Worm (Caenorhabditis elegans) whole organism, L4 larva: ENCODE results near the gene cyc-2.2.

Source experiments
- F26F4.8 ChIP-seq: fragments of 200-800 bp; sonication (Bioruptor generic); conservative IDR thresholded peaks from 2 replicates; pipeline ENCODE4 v1.3.6; 2022; ENCODE audit warnings: missing genetic modification characterization, missing compliant biosample characterization
- R02D3.7 ChIP-seq: fragments of 150-350 bp; sonication (generic microtip); optimal IDR thresholded peaks from 3 replicates; lab custom pipeline; 2014; ENCODE audit warnings: missing biosample characterization, missing genetic modification characterization
- T20F7.1 ChIP-seq: fragments of 200-800 bp; sonication (Bioruptor generic); optimal IDR thresholded peaks from 2 replicates; lab custom pipeline; 2018; ENCODE audit warnings: mild to moderate bottlenecking, missing genetic modification characterization, missing compliant biosample characterization
- Y105C5A.15 ChIP-seq: fragments of 200-800 bp; sonication (Bioruptor generic); IDR thresholded peaks from 2 replicates; pipeline ENCODE4 v1.3.6; 2022; ENCODE audit warnings: missing genetic modification characterization, missing compliant biosample characterization
- Y48G9A.11 ChIP-seq: fragments of 200-800 bp; sonication (Bioruptor generic); IDR thresholded peaks from 2 replicates; pipeline ENCODE4 v1.3.6; 2022; ENCODE audit warnings: missing genetic modification reagents, missing genetic modification characterization, missing compliant biosample characterization
- Y5F2A.4 ChIP-seq: fragments of 200-800 bp; sonication (Bioruptor generic); optimal IDR thresholded peaks from 2 replicates; lab custom pipeline; 2018; ENCODE audit warnings: mild to moderate bottlenecking, missing genetic modification characterization, missing compliant biosample characterization
- ama-1 ChIP-seq: fragments of 150-350 bp; optimal IDR thresholded peaks from 2 replicates; lab custom pipeline; 2014; ENCODE audit warnings: inconsistent platforms, mixed read lengths
- arid-1 ChIP-seq: fragments of 200-800 bp; sonication (Bioruptor generic); conservative IDR thresholded peaks from 2 replicates; pipeline ENCODE4 v1.3.6; 2022; ENCODE audit warnings: missing genetic modification reagents, missing genetic modification characterization, missing compliant biosample characterization
- ceh-32 ChIP-seq: sonication (generic microtip); optimal IDR thresholded peaks from 2 replicates; lab custom pipeline; 2016; ENCODE audit warnings: mild to moderate bottlenecking, missing genetic modification characterization, missing compliant biosample characterization; ENCODE audit not compliant: poor library complexity
- ces-1 ChIP-seq: fragments of 150-350 bp; sonication (generic microtip); optimal IDR thresholded peaks from 4 replicates; lab custom pipeline; 2014; ENCODE audit warnings: missing biosample characterization, missing genetic modification reagents, missing genetic modification characterization
- dpl-1 ChIP-seq: fragments of 150-350 bp; optimal IDR thresholded peaks from 2 replicates; lab custom pipeline; 2014; ENCODE audit warnings: missing biosample characterization, missing genetic modification reagents, missing genetic modification characterization
- fkh-10 ChIP-seq: fragments of 150-350 bp; optimal IDR thresholded peaks from 2 replicates; lab custom pipeline; 2014; ENCODE audit warnings: missing biosample characterization, missing genetic modification reagents, missing genetic modification characterization
- gei-8 ChIP-seq: fragments of 200-800 bp; sonication (Bioruptor generic); optimal IDR thresholded peaks from 2 replicates; lab custom pipeline; 2018; ENCODE audit warnings: mild to moderate bottlenecking, missing genetic modification characterization, missing compliant biosample characterization
- hif-1 ChIP-seq, 2 experiments: sonication (generic microtip); optimal IDR thresholded peaks; 2 replicates each; lab custom pipeline; 2016 to 2017; ENCODE audit warnings: missing compliant biosample characterization in 2 of 2, missing genetic modification characterization in 2 of 2, missing genetic modification reagents in 2 of 2, missing genotype in 2 of 2, mild to moderate bottlenecking in 1 of 2
- nhr-11 ChIP-seq: fragments of 150-350 bp; optimal IDR thresholded peaks from 2 replicates; lab custom pipeline; 2014; ENCODE audit warnings: missing biosample characterization, missing genetic modification characterization
- nhr-28 ChIP-seq: fragments of 150-350 bp; optimal IDR thresholded peaks from 2 replicates; lab custom pipeline; 2014; ENCODE audit warnings: missing biosample characterization, missing genetic modification characterization
- nhr-48 ChIP-seq: sonication (generic microtip); optimal IDR thresholded peaks from 2 replicates; lab custom pipeline; 2016; ENCODE audit warnings: mild to moderate bottlenecking, missing genetic modification characterization, missing compliant biosample characterization
- nhr-6 ChIP-seq: fragments of 150-350 bp; optimal IDR thresholded peaks from 2 replicates; lab custom pipeline; 2014; ENCODE audit warnings: missing biosample characterization, missing genetic modification characterization
- nhr-76 ChIP-seq: fragments of 150-350 bp; optimal IDR thresholded peaks from 2 replicates; lab custom pipeline; 2014; ENCODE audit warnings: missing biosample characterization, missing genetic modification characterization
- sdz-12 ChIP-seq: fragments of 200-800 bp; sonication (Bioruptor generic); optimal IDR thresholded peaks from 2 replicates; lab custom pipeline; 2018; ENCODE audit warnings: mild to moderate bottlenecking, missing genetic modification characterization, missing compliant biosample characterization
- set-16 ChIP-seq: fragments of 200-800 bp; sonication (Bioruptor generic); IDR thresholded peaks from 2 replicates; pipeline ENCODE4 v1.3.6; 2022; ENCODE audit warnings: missing genetic modification reagents, missing genetic modification characterization, missing compliant biosample characterization
- snpc-1.2 ChIP-seq: fragments of 200-800 bp; sonication (Bioruptor generic); IDR thresholded peaks from 2 replicates; pipeline ENCODE4 v1.3.6; 2022; ENCODE audit warnings: missing genetic modification reagents, missing genetic modification characterization, missing compliant biosample characterization
- unc-130 ChIP-seq: sonication (generic microtip); optimal IDR thresholded peaks from 2 replicates; lab custom pipeline; 2016; ENCODE audit warnings: missing genetic modification reagents, missing genetic modification characterization, missing compliant biosample characterization
- unc-62 ChIP-seq, 3 experiments: fragments of 150-350 bp in 1 of 3; sonication (generic microtip); optimal IDR thresholded peaks in 2 of 3; peaks in 1 of 3; 1 replicate in 1 of 3; 2 replicates in 2 of 3; lab custom pipeline; 2014 to 2017; ENCODE audit warnings: missing biosample characterization in 3 of 3, missing genetic modification characterization in 3 of 3, missing genetic modification reagents in 3 of 3, missing genotype in 1 of 3
- vab-7 ChIP-seq: fragments of 200-800 bp; sonication (Bioruptor generic); IDR thresholded peaks from 2 replicates; pipeline ENCODE4 v1.3.6; 2022; ENCODE audit warnings: missing genetic modification reagents, missing genetic modification characterization, missing compliant biosample characterization
- zag-1 ChIP-seq: fragments of 150-350 bp; optimal IDR thresholded peaks from 2 replicates; lab custom pipeline; 2014; ENCODE audit warnings: missing biosample characterization, missing genetic modification characterization
- ztf-11 ChIP-seq: fragments of 150-350 bp; optimal IDR thresholded peaks from 2 replicates; lab custom pipeline; 2014; ENCODE audit warnings: missing biosample characterization, missing genetic modification characterization

cyc-2.2 gene

ce11 chrV:12567850-12568249, 44.2 kb downstream of the cyc-2.2 start, which contains the start of gene E02A10.4:
Gene E02A10.4 (minus strand): TSS chrV:12567950.
- no peak for TF ChIP-seq unc-130
- no peak for TF ChIP-seq hif-1 (tag; optimal IDR thresholded peaks at IDR 0.05; lab: Kevin White, UChicago)
- no peak for TF ChIP-seq arid-1 (GFP tag; lab: Robert Waterston, UW)
- TF ChIP-seq snpc-1.2: no peak
- no peak for TF ChIP-seq ces-1
- TF ChIP-seq nhr-76 (tag; lab: Kevin White, UChicago): no peak
- TF ChIP-seq fkh-10 (GFP tag; lab: Kevin White, UChicago): no peak
- no peak for TF ChIP-seq vab-7 (GFP tag; lab: Robert Waterston, UW)
- TF ChIP-seq F26F4.8 (GFP tag; lab: Robert Waterston, UW): no peak

- TF ChIP-seq F26F4.8 (GFP tag; lab: Robert Waterston, UW): no peak
- TF ChIP-seq unc-62 (GFP tag; optimal IDR thresholded peaks at IDR 0.05 in 1 of 2; lab: Kevin White, UChicago): peak in 1 of 2 experiments; percentile 97
- no peak for TF ChIP-seq unc-62 (tag; optimal IDR thresholded peaks at IDR 0.05; lab: Kevin White, UChicago)
- TF ChIP-seq dpl-1 (GFP tag; lab: Kevin White, UChicago): no peak
- TF ChIP-seq, all 104 proteins: peak for 1
Measured at ce11 chrV:12567312-12567711, 44.7 kb downstream of the cyc-2.2 start.

- TF ChIP-seq set-16 (GFP tag; lab: Robert Waterston, UW) (no peak), gei-8 (GFP tag; lab: Kevin White, UChicago) (no peak), Y5F2A.4 (GFP tag; lab: Kevin White, UChicago) (no peak), nhr-48 (tag; lab: Kevin White, UChicago) (no peak), nhr-28 (tag; lab: Kevin White, UChicago) (no peak), ceh-32 (tag; lab: Kevin White, UChicago) (no peak), ztf-11 (tag; lab: Kevin White, UChicago) (no peak), nhr-6 (tag; lab: Kevin White, UChicago) (no peak), ama-1 (no peak)
Measured at ce11 chrV:12564902-12565301, 47.1 kb downstream of the cyc-2.2 start.

ce11 chrV:12563187-12563586, 48.8 kb downstream of the cyc-2.2 start, which contains the start of gene mrps-5:
Gene mrps-5 (plus strand): TSS chrV:12563487.
- TF ChIP-seq nhr-11 (no peak), Y48G9A.11 (GFP tag; lab: Robert Waterston, UW) (no peak), nhr-48 (tag; lab: Kevin White, UChicago) (no peak), Y105C5A.15 (GFP tag; lab: Robert Waterston, UW) (0 out of 2 replicates have a peak, but pooled peaks have one; percentile 8), vab-7 (GFP tag; lab: Robert Waterston, UW) (no peak), T20F7.1 (peak; percentile 19), R02D3.7 (tag; lab: Kevin White, UChicago) (no peak), sdz-12 (GFP tag; lab: Kevin White, UChicago) (no peak), zag-1 (tag; lab: Kevin White, UChicago) (no peak), fkh-10 (GFP tag; lab: Kevin White, UChicago) (no peak)
